Worm (Caenorhabditis elegans) whole organism, L1 larva: Measurements from ENCODE around the gene C54H2.4.

Source experiments
- C16A3.4 ChIP-seq: fragments of 150-350 bp; optimal IDR thresholded peaks from 2 replicates; lab custom pipeline; 2014; ENCODE audit warnings: missing biosample characterization, missing genetic modification characterization
- ceh-63 ChIP-seq: fragments of 200-800 bp; sonication (Bioruptor generic); optimal IDR thresholded peaks from 2 replicates; lab custom pipeline; 2018; ENCODE audit warnings: mild to moderate bottlenecking, missing genetic modification characterization, missing compliant biosample characterization
- irx-1 ChIP-seq: sonication (generic microtip); optimal IDR thresholded peaks from 2 replicates; lab custom pipeline; 2016; ENCODE audit warnings: missing genetic modification characterization, missing compliant biosample characterization
- lin-13 ChIP-seq: fragments of 150-350 bp; optimal IDR thresholded peaks from 2 replicates; lab custom pipeline; 2014; ENCODE audit warnings: missing biosample characterization, missing genetic modification reagents, missing genetic modification characterization
- lin-39 ChIP-seq: fragments of 150-350 bp; optimal IDR thresholded peaks from 2 replicates; lab custom pipeline; 2014; ENCODE audit warnings: missing biosample characterization, missing genetic modification reagents, missing genetic modification characterization
- lsy-2 ChIP-seq, 2 experiments: fragments of 150-350 bp; optimal IDR thresholded peaks; 2 replicates each; lab custom pipeline; 2014; ENCODE audit warnings: missing biosample characterization in 2 of 2, missing genetic modification characterization in 2 of 2
- zag-1 ChIP-seq: fragments of 150-350 bp; optimal IDR thresholded peaks from 2 replicates; lab custom pipeline; 2014; ENCODE audit warnings: missing biosample characterization, missing genetic modification characterization

ce11 chrX:5813030-5813429 lies 42.5 kb upstream of the C54H2.4 start:
- TF ChIP-seq zag-1 (no peak), lin-13 (GFP tag; lab: Kevin White, UChicago) (no peak), lsy-2 (tag; optimal IDR thresholded peaks at IDR 0.05; lab: Kevin White, UChicago) (no peak), irx-1 (tag; lab: Kevin White, UChicago) (no peak), C16A3.4 (tag; lab: Kevin White, UChicago) (no peak), ceh-63 (GFP tag; lab: Kevin White, UChicago) (no peak), lin-39 (tag; lab: Kevin White, UChicago) (no peak)
